Worm (Caenorhabditis elegans) whole organism, late embryonic: ENCODE measurements around the gene cpsf-1.
A peak's percentile ranks its signal among the peaks of the same experiment; 100 is the strongest.

ENCODE experiments used
- C38D4.7 ChIP-seq: fragments of 200-800 bp; sonication (Bioruptor generic); optimal IDR thresholded peaks from 2 replicates; lab custom pipeline; 2018; ENCODE audit warnings: mild to moderate bottlenecking, missing genetic modification characterization, moderate library complexity, missing compliant biosample characterization
- K02D7.2 ChIP-seq: sonication (generic microtip); optimal IDR thresholded peaks from 2 replicates; lab custom pipeline; 2017; ENCODE audit warnings: mild to moderate bottlenecking, missing genetic modification characterization, missing compliant biosample characterization
- ama-1 ChIP-seq: fragments of 150-350 bp; optimal IDR thresholded peaks from 2 replicates; lab custom pipeline; 2014
- ceh-14 ChIP-seq: sonication (generic microtip); optimal IDR thresholded peaks from 2 replicates; lab custom pipeline; 2016; ENCODE audit warnings: missing genotype, missing genetic modification characterization, missing compliant biosample characterization
- ceh-2 ChIP-seq: sonication (generic microtip); optimal IDR thresholded peaks from 2 replicates; lab custom pipeline; 2016; ENCODE audit warnings: missing genotype, missing genetic modification characterization, missing compliant biosample characterization
- ets-4 ChIP-seq: sonication (generic microtip); optimal IDR thresholded peaks from 2 replicates; lab custom pipeline; 2016; ENCODE audit warnings: missing genetic modification characterization, missing compliant biosample characterization
- hlh-13 ChIP-seq: fragments of 200-800 bp; sonication (Bioruptor generic); optimal IDR thresholded peaks from 2 replicates; lab custom pipeline; 2018; ENCODE audit warnings: mild to moderate bottlenecking, missing genetic modification characterization, missing compliant biosample characterization
- hlh-15 ChIP-seq: sonication (generic microtip); optimal IDR thresholded peaks from 2 replicates; lab custom pipeline; 2016; ENCODE audit warnings: missing genetic modification characterization, missing compliant biosample characterization
- hlh-6 ChIP-seq: sonication (generic microtip); optimal IDR thresholded peaks from 2 replicates; lab custom pipeline; 2016; ENCODE audit warnings: missing genotype, missing genetic modification characterization, missing compliant biosample characterization
- nfya-1 ChIP-seq: sonication (generic microtip); optimal IDR thresholded peaks from 2 replicates; lab custom pipeline; 2017; ENCODE audit warnings: missing genetic modification characterization, mild to moderate bottlenecking, missing compliant biosample characterization, antibody characterized with exemption, moderate library complexity
- tbx-7 ChIP-seq: sonication (generic microtip); optimal IDR thresholded peaks from 2 replicates; lab custom pipeline; 2016; ENCODE audit warnings: missing genotype, missing genetic modification characterization, missing compliant biosample characterization
- unc-55 ChIP-seq: sonication (generic microtip); optimal IDR thresholded peaks from 2 replicates; lab custom pipeline; 2017; ENCODE audit warnings: missing biosample characterization, missing genetic modification reagents, missing genetic modification characterization
- zip-5 ChIP-seq: sonication (generic microtip); optimal IDR thresholded peaks from 2 replicates; lab custom pipeline; 2016; ENCODE audit warnings: missing genetic modification characterization, missing compliant biosample characterization

- peak; percentile 84 for TF ChIP-seq ceh-2
- TF ChIP-seq ama-1: no peak
- TF ChIP-seq C38D4.7 (GFP tag; lab: Kevin White, UChicago): no peak
- peak; percentile 80 for TF ChIP-seq tbx-7 (tag; lab: Kevin White, UChicago)
- TF ChIP-seq hlh-13: no peak
- TF ChIP-seq ceh-14: peak; percentile 89
- TF ChIP-seq hlh-6: peak; percentile 51
- peak; percentile 41 for TF ChIP-seq K02D7.2 (tag; lab: Kevin White, UChicago)
- TF ChIP-seq ets-4 (tag; lab: Kevin White, UChicago): peak; percentile 87
- peak; percentile 87 for TF ChIP-seq zip-5 (tag; lab: Kevin White, UChicago)
- peak; percentile 50 for TF ChIP-seq unc-55 (GFP tag; lab: Kevin White, UChicago)
- TF ChIP-seq nfya-1 (tag; lab: Kevin White, UChicago): peak; percentile 75
- TF ChIP-seq hlh-15: peak; percentile 5
Measured at ce11 chrIV:2032946-2033411, at the start of gene cpsf-1.
